Fruit fly (Drosophila melanogaster) whole organism, wandering third instar larva: ENCODE results near the gene Ank.

Source experiments
- Abd-B ChIP-seq: fragments of >200 bp; optimal IDR thresholded peaks from 2 replicates; lab custom pipeline; 2017; ENCODE audit warnings: missing biosample characterization, missing genetic modification characterization
- Dif ChIP-seq: fragments of 200-275, 200-300 bp; sonication (Bioruptor generic); optimal IDR thresholded peaks from 2 replicates; lab custom pipeline; 2018; ENCODE audit warnings: missing biosample characterization, missing genetic modification characterization; ENCODE audit not compliant: partially characterized antibody
- HLH106 ChIP-seq: fragments of 200-800 bp; optimal IDR thresholded peaks from 3 replicates; lab custom pipeline; 2019; ENCODE audit warnings: missing biosample characterization, mild to moderate bottlenecking, missing genetic modification characterization, moderate library complexity
- Hr78 ChIP-seq: fragments of >200 bp; optimal IDR thresholded peaks from 2 replicates; lab custom pipeline; 2017; ENCODE audit warnings: missing biosample characterization, missing genetic modification characterization
- Jra ChIP-seq: sonication (Bioruptor generic); optimal IDR thresholded peaks from 2 replicates; lab custom pipeline; 2016; ENCODE audit warnings: missing biosample characterization, missing genetic modification characterization
- Myc ChIP-seq: fragments of >200 bp; optimal IDR thresholded peaks from 2 replicates; lab custom pipeline; 2017
- N ChIP-seq: fragments of >200 bp; optimal IDR thresholded peaks from 2 replicates; lab custom pipeline; 2018; ENCODE audit warnings: missing biosample characterization, missing external identifiers, missing genetic modification characterization
- Rel ChIP-seq, 2 experiments: fragments of 200-800 bp; sonication (Bioruptor generic) in 1 of 2; optimal IDR thresholded peaks; 2 replicates in 1 of 2; 3 replicates in 1 of 2; lab custom pipeline; 2016 to 2019; ENCODE audit warnings: mild to moderate bottlenecking in 2 of 2, missing biosample characterization in 2 of 2, missing genetic modification characterization in 2 of 2, moderate library complexity in 1 of 2
- Sp1 ChIP-seq: fragments of 200-800 bp; sonication (Bioruptor generic); optimal IDR thresholded peaks from 3 replicates; lab custom pipeline; 2019; ENCODE audit warnings: missing biosample characterization, mild to moderate bottlenecking, missing genetic modification characterization, moderate library complexity
- brk ChIP-seq: fragments of 200-800 bp; sonication (Bioruptor generic); optimal IDR thresholded peaks from 2 replicates; lab custom pipeline; 2016; ENCODE audit warnings: missing biosample characterization, mild to moderate bottlenecking, missing genetic modification characterization
- jim ChIP-seq: fragments of 175-275, 200-325 bp; sonication (Bioruptor generic); optimal IDR thresholded peaks from 2 replicates; lab custom pipeline; 2016; ENCODE audit warnings: missing biosample characterization, mild to moderate bottlenecking, missing genetic modification characterization
- psq ChIP-seq: fragments of 200-800 bp; sonication (Bioruptor generic); optimal IDR thresholded peaks from 3 replicates; lab custom pipeline; 2017; ENCODE audit warnings: missing biosample characterization, mild to moderate bottlenecking, missing genetic modification characterization, moderate library complexity
- sv ChIP-seq: fragments of 200-800 bp; sonication (Bioruptor generic); optimal IDR thresholded peaks from 3 replicates; lab custom pipeline; 2016; ENCODE audit warnings: missing biosample characterization, missing genetic modification characterization

dm6 chr4:149123-149522, 19.5 kb upstream of the Ank start:
- TF ChIP-seq Myc (lab: Kevin White, UChicago), result no peak
- TF ChIP-seq Dif, result no peak
- TF ChIP-seq N (GFP tag; lab: Kevin White, UChicago), result no peak
- TF ChIP-seq jim, result no peak
- TF ChIP-seq HLH106 (tag; lab: Kevin White, UChicago), result no peak
- no peak for TF ChIP-seq sv (GFP tag; lab: Kevin White, UChicago)
- no peak for TF ChIP-seq psq (GFP tag; lab: Kevin White, UChicago)
- TF ChIP-seq Jra (GFP tag; lab: Kevin White, UChicago), result no peak
- no peak for TF ChIP-seq Abd-B (GFP tag; lab: Kevin White, UChicago)
- no peak for TF ChIP-seq Sp1 (GFP tag; lab: Kevin White, UChicago)
- TF ChIP-seq Rel (GFP tag; optimal IDR thresholded peaks at IDR 0.05; lab: Kevin White, UChicago), result no peak
- no peak for TF ChIP-seq Rel (tag; optimal IDR thresholded peaks at IDR 0.05; lab: Kevin White, UChicago)
- no peak for TF ChIP-seq Hr78 (GFP tag; lab: Kevin White, UChicago)
- TF ChIP-seq brk (GFP tag; lab: Kevin White, UChicago), result no peak
